Worm (Caenorhabditis elegans): ENCODE measurements around the gene ugt-22.
"Not testable (repeated sequence)": the region's sequence is repeated elsewhere in the genome, so short reads cannot be mapped to it uniquely, and the experiment has no call there.

DNA sequence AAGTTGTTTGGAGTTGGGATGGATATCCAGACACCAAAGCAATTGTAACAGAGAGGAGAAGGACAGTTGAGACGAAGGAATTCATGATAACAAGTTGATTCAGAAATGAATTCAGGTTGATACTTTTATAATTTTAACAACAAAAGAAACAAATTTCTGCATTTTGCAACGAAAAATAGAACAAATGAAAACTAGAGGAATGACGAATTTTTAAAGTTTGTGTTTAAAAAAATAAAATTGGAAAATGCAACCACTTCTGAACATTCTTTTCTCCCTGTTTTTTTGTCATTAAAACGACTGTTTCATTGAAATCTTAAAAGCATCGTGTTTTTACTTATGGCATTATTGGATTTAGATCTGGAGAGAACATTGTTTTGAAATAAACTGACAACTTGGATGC lies 12.4 kb downstream of the ugt-22 start, which contains the start of gene C08F11.12:
- not testable (repeated sequence) for TF ChIP-seq egl-44 (GFP tag; IDR thresholded peaks at IDR 0.05); ama-1 (optimal IDR thresholded peaks at IDR 0.05); ama-1 (GFP tag; optimal IDR thresholded peaks at IDR 0.05); athp-1 (tag; optimal IDR thresholded peaks at IDR 0.05); gei-17 (GFP tag; optimal IDR thresholded peaks at IDR 0.05); atf-7 (tag; optimal IDR thresholded peaks at IDR 0.05); ztf-28 (GFP tag; IDR thresholded peaks at IDR 0.05); efl-1 (GFP tag; optimal IDR thresholded peaks at IDR 0.05); K12H6.12 (tag; optimal IDR thresholded peaks at IDR 0.05); ceh-40 (GFP tag; IDR thresholded peaks at IDR 0.05); pbrm-1 (GFP tag; IDR thresholded peaks at IDR 0.05); dpl-1 (GFP tag; optimal IDR thresholded peaks at IDR 0.05); unc-62 (GFP tag; optimal IDR thresholded peaks at IDR 0.05); pha-4 (tag; optimal IDR thresholded peaks at IDR 0.05); B0019.2 (GFP tag; conservative IDR thresholded peaks at IDR 0.05)
